Fruit fly (Drosophila melanogaster): Measurements from ENCODE around the gene CG33985.
A peak's percentile ranks its signal among the peaks of the same experiment; 100 is the strongest.

The CG33985 gene

DNA sequence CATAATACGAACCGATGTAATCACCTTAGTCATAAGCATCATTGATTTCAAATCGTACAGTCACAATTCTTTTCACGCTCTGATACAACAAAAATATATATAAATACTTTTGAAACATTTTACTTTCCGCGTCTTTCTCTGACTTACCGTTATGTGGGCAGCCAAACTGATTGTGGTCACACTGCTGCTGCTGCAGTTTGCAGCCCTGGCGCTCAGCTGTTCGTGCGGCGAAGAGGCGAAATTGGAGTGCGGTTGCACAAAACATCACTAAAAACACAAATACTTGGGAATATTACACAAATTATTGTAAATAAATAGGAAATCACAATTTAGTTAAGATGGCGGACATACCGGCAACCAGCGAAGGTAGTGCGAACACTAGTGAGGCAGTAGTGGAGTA, 17.2 kb downstream of the CG33985 start, which contains the start of the genes gdl and gdl-ORF39 (continued):
- TF ChIP-seq sqz (GFP tag; optimal IDR thresholded peaks at IDR 0.05), result no peak
- TF ChIP-seq pzg (GFP tag; optimal IDR thresholded peaks at IDR 0.05), result peak; percentile 86
- TF ChIP-seq CG16813 (GFP tag; IDR thresholded peaks at IDR 0.05; ENCODE audit: partially characterized antibody), result 0 out of 3 replicates have a peak, but pooled peaks have one; percentile 20
- no peak for TF ChIP-seq scrt (GFP tag; optimal IDR thresholded peaks at IDR 0.05)
- TF ChIP-seq fru (optimal IDR thresholded peaks at IDR 0.05), result no peak
- TF ChIP-seq CG32772 (GFP tag; IDR thresholded peaks at IDR 0.05), result no peak
- TF ChIP-seq MBD-R2 (GFP tag; IDR thresholded peaks at IDR 0.05), result peak; percentile 78
- no peak for TF ChIP-seq peb (GFP tag; IDR thresholded peaks at IDR 0.05)
- no peak; the same call in 1 of the 2 replicates for TF ChIP-seq amos (GFP tag; IDR thresholded peaks at IDR 0.05; ENCODE audit: partially characterized antibody)
- TF ChIP-seq CG7839 (tag; optimal IDR thresholded peaks at IDR 0.05), result no peak
- TF ChIP-seq grn (GFP tag; optimal IDR thresholded peaks at IDR 0.05), result no peak
- no peak for TF ChIP-seq NC2α (GFP tag; optimal IDR thresholded peaks at IDR 0.05)
- TF ChIP-seq C15 (GFP tag; IDR thresholded peaks at IDR 0.05), result no peak
- no peak for TF ChIP-seq sima (GFP tag; optimal IDR thresholded peaks at IDR 0.05)
- no peak for TF ChIP-seq vnd (GFP tag; IDR thresholded peaks at IDR 0.05; ENCODE audit: partially characterized antibody)
- TF ChIP-seq en (GFP tag; optimal IDR thresholded peaks at IDR 0.05), result no peak
- no peak for TF ChIP-seq CG3163 (GFP tag; optimal IDR thresholded peaks at IDR 0.05)
- no peak for TF ChIP-seq Sry-β (GFP tag; optimal IDR thresholded peaks at IDR 0.05)
- TF ChIP-seq CG10274 (GFP tag; optimal IDR thresholded peaks at IDR 0.05), result no peak
- no peak for TF ChIP-seq salm (tag; optimal IDR thresholded peaks at IDR 0.05)
- no peak for TF ChIP-seq CG18011 (GFP tag; optimal IDR thresholded peaks at IDR 0.05)
- TF ChIP-seq CG13296 (GFP tag; optimal IDR thresholded peaks at IDR 0.05), result no peak
- TF ChIP-seq CG2875 (GFP tag; optimal IDR thresholded peaks at IDR 0.05), result no peak

dm6 chr3L:15508750-15509149, 17.9 kb downstream of the CG33985 start, which contains the start of gene Z600:
Gene Z600, plus strand, starts transcription at chr3L:15509061.
- TF ChIP-seq cad (GFP tag; optimal IDR thresholded peaks at IDR 0.05) (peak; percentile 95), Dref (GFP tag; IDR thresholded peaks at IDR 0.05) (no peak), E2f2 (GFP tag; IDR thresholded peaks at IDR 0.05) (no peak), knrl (GFP tag; IDR thresholded peaks at IDR 0.05; ENCODE audit: partially characterized antibody) (no peak), Sin3A (optimal IDR thresholded peaks at IDR 0.05) (no peak), kni (GFP tag; optimal IDR thresholded peaks at IDR 0.05) (no peak), CG7271 (tag; optimal IDR thresholded peaks at IDR 0.05) (peak; percentile 76), Eip74EF (GFP tag; optimal IDR thresholded peaks at IDR 0.05) (no peak), inv (GFP tag; IDR thresholded peaks at IDR 0.05; ENCODE audit: partially characterized antibody) (peak; percentile 21; the same call in 1 of the 2 replicates), Dll (GFP tag; IDR thresholded peaks at IDR 0.05; ENCODE audit: partially characterized antibody) (no peak), zen (tag; optimal IDR thresholded peaks at IDR 0.05) (peak; percentile 100), CG7928 (GFP tag; optimal IDR thresholded peaks at IDR 0.05) (no peak), CG10543 (GFP tag; optimal IDR thresholded peaks at IDR 0.05) (no peak), tna (GFP tag; IDR thresholded peaks at IDR 0.05; ENCODE audit: partially characterized antibody) (0 out of 2 replicates have a peak, but pooled peaks have one; percentile 14), oc (tag; optimal IDR thresholded peaks at IDR 0.05) (no peak), dpn (GFP tag; optimal IDR thresholded peaks at IDR 0.05) (no peak), Sry-δ (GFP tag; optimal IDR thresholded peaks at IDR 0.05) (no peak), Ets65A (GFP tag) (no peak), CG13296 (GFP tag; optimal IDR thresholded peaks at IDR 0.05) (no peak), mld (GFP tag; IDR thresholded peaks at IDR 0.05; ENCODE audit: partially characterized antibody) (0 out of 3 replicates have a peak, but pooled peaks have one; percentile 16), nerfin-2 (GFP tag; IDR thresholded peaks at IDR 0.05; ENCODE audit: partially characterized antibody) (no peak), wor (GFP tag; IDR thresholded peaks at IDR 0.05) (no peak), CG14441 (GFP tag; IDR thresholded peaks at IDR 0.05) (no peak), sna (GFP tag; IDR thresholded peaks at IDR 0.05; ENCODE audit: partially characterized antibody) (no peak)

All from whole organism, embryonic.